Worm (Caenorhabditis elegans) whole organism, young adult: ENCODE data around the gene gpla-1.

ENCODE experiments used
- B0019.2 ChIP-seq: fragments of 200-800 bp; sonication (Bioruptor generic); conservative IDR thresholded peaks from 2 replicates; pipeline ENCODE4 v1.3.6; 2022; ENCODE audit warnings: missing genetic modification reagents, missing genetic modification characterization, missing compliant biosample characterization
- B0261.1 ChIP-seq: sonication (generic microtip); optimal IDR thresholded peaks from 2 replicates; lab custom pipeline; 2016; ENCODE audit warnings: mild to moderate bottlenecking, missing genetic modification characterization, moderate library complexity, missing compliant biosample characterization
- C17E4.6 ChIP-seq: fragments of 200-800 bp; sonication (Bioruptor generic); IDR thresholded peaks from 2 replicates; pipeline ENCODE4 v1.3.6; 2022; ENCODE audit warnings: missing genetic modification reagents, missing genetic modification characterization, missing compliant biosample characterization
- F55B11.4 ChIP-seq: sonication (generic microtip); optimal IDR thresholded peaks from 2 replicates; lab custom pipeline; 2016; ENCODE audit warnings: missing compliant biosample characterization, missing genetic modification characterization, borderline replicate concordance; ENCODE audit not compliant: insufficient read depth
- F57A8.1 ChIP-seq: fragments of 200-800 bp; sonication (Bioruptor generic); optimal IDR thresholded peaks from 2 replicates; lab custom pipeline; 2018; ENCODE audit warnings: mild to moderate bottlenecking, missing genetic modification characterization, moderate library complexity, missing compliant biosample characterization
- K11D2.4 ChIP-seq: fragments of 200-800 bp; sonication (Bioruptor generic); IDR thresholded peaks from 2 replicates; pipeline ENCODE4 v1.3.6; 2022; ENCODE audit warnings: missing genetic modification reagents, missing genetic modification characterization, missing compliant biosample characterization
- T07F8.4 ChIP-seq: sonication (generic microtip); optimal IDR thresholded peaks from 2 replicates; lab custom pipeline; 2016; ENCODE audit warnings: mild to moderate bottlenecking, missing genetic modification characterization, moderate library complexity, missing compliant biosample characterization
- Y67H2A.10 ChIP-seq: fragments of 200-800 bp; sonication (Bioruptor generic); conservative IDR thresholded peaks from 2 replicates; pipeline ENCODE4 v1.3.6; 2022; ENCODE audit warnings: missing genetic modification reagents, missing genetic modification characterization, missing compliant biosample characterization
- Y95B8A.8 ChIP-seq: fragments of 200-800 bp; sonication (Bioruptor generic); IDR thresholded peaks from 2 replicates; pipeline ENCODE4 v1.3.6; 2022; ENCODE audit warnings: missing genetic modification reagents, missing genetic modification characterization, missing compliant biosample characterization
- ZK185.1 ChIP-seq: sonication (generic microtip); optimal IDR thresholded peaks from 2 replicates; lab custom pipeline; 2016; ENCODE audit warnings: mild to moderate bottlenecking, missing genetic modification characterization, missing compliant biosample characterization; ENCODE audit not compliant: poor library complexity, severe bottlenecking
- atf-7 ChIP-seq: sonication (generic microtip); optimal IDR thresholded peaks from 2 replicates; lab custom pipeline; 2017; ENCODE audit warnings: mild to moderate bottlenecking, missing genetic modification characterization, missing compliant biosample characterization
- attf-3 ChIP-seq: fragments of 200-800 bp; sonication (Bioruptor generic); conservative IDR thresholded peaks from 2 replicates; pipeline ENCODE4 v1.3.6; 2022; ENCODE audit warnings: missing genetic modification reagents, missing genetic modification characterization, missing compliant biosample characterization
- ccch-3 ChIP-seq: fragments of 200-800 bp; sonication (Bioruptor generic); optimal IDR thresholded peaks from 2 replicates; lab custom pipeline; 2018; ENCODE audit warnings: mild to moderate bottlenecking, missing genetic modification characterization, missing compliant biosample characterization
- ceh-40 ChIP-seq: fragments of 200-800 bp; sonication (Bioruptor generic); IDR thresholded peaks from 2 replicates; pipeline ENCODE4 v1.3.6; 2022; ENCODE audit warnings: missing genetic modification characterization, missing compliant biosample characterization
- ceh-58 ChIP-seq: fragments of 200-800 bp; sonication (Bioruptor generic); IDR thresholded peaks from 2 replicates; pipeline ENCODE4 v1.3.6; 2022; ENCODE audit warnings: missing genetic modification characterization, missing compliant biosample characterization
- egl-18 ChIP-seq: fragments of 200-800 bp; sonication (Bioruptor generic); IDR thresholded peaks from 2 replicates; pipeline ENCODE4 v1.3.6; 2022; ENCODE audit warnings: missing genetic modification reagents, missing genetic modification characterization, missing compliant biosample characterization
- egl-44 ChIP-seq: fragments of 200-800 bp; sonication (Bioruptor generic); IDR thresholded peaks from 2 replicates; pipeline ENCODE4 v1.3.6; 2022; ENCODE audit warnings: missing genetic modification reagents, missing genetic modification characterization, missing compliant biosample characterization
- gei-17 ChIP-seq: fragments of 200-800 bp; sonication (Bioruptor generic); optimal IDR thresholded peaks from 2 replicates; lab custom pipeline; 2018; ENCODE audit warnings: mild to moderate bottlenecking, missing genetic modification characterization, missing compliant biosample characterization
- hlh-12 ChIP-seq: sonication (generic microtip); optimal IDR thresholded peaks from 2 replicates; lab custom pipeline; 2016; ENCODE audit warnings: missing genetic modification characterization, missing compliant biosample characterization
- let-607 ChIP-seq, 2 experiments: fragments of 200-800 bp in 1 of 2; sonication (Bioruptor generic) in 1 of 2; sonication (generic microtip) in 1 of 2; optimal IDR thresholded peaks; 2 replicates each; lab custom pipeline; 2016 to 2018; ENCODE audit warnings: mild to moderate bottlenecking in 2 of 2, missing compliant biosample characterization in 2 of 2, missing genetic modification characterization in 2 of 2, moderate library complexity in 2 of 2, missing genotype in 1 of 2
- lin-54 ChIP-seq: fragments of 200-800 bp; sonication (Bioruptor generic); optimal IDR thresholded peaks from 2 replicates; lab custom pipeline; 2018; ENCODE audit warnings: mild to moderate bottlenecking, missing genetic modification characterization, missing compliant biosample characterization
- lir-1 ChIP-seq: fragments of 200-800 bp; sonication (Bioruptor generic); conservative IDR thresholded peaks from 2 replicates; pipeline ENCODE4 v1.3.6; 2022; ENCODE audit warnings: missing genetic modification reagents, missing genetic modification characterization, missing compliant biosample characterization
- mel-28 ChIP-seq: sonication (generic microtip); optimal IDR thresholded peaks from 2 replicates; lab custom pipeline; 2016; ENCODE audit warnings: borderline replicate concordance, mild to moderate bottlenecking, missing genetic modification characterization, missing compliant biosample characterization
- nfya-2 ChIP-seq: fragments of 200-800 bp; sonication (Bioruptor generic); IDR thresholded peaks from 2 replicates; pipeline ENCODE4 v1.3.6; 2022; ENCODE audit warnings: missing genetic modification reagents, missing genetic modification characterization, missing compliant biosample characterization
- nhr-27 ChIP-seq: fragments of 200-800 bp; sonication (Bioruptor generic); optimal IDR thresholded peaks from 2 replicates; lab custom pipeline; 2018; ENCODE audit warnings: mild to moderate bottlenecking, missing genetic modification characterization, moderate library complexity, missing compliant biosample characterization
- rcor-1 ChIP-seq: fragments of 200-800 bp; sonication (Bioruptor generic); IDR thresholded peaks from 2 replicates; pipeline ENCODE4 v1.3.6; 2022; ENCODE audit warnings: missing genetic modification reagents, missing genetic modification characterization, missing compliant biosample characterization
- rec-8 ChIP-seq, 2 experiments: sonication (generic microtip); optimal IDR thresholded peaks; 2 replicates each; lab custom pipeline; 2016; ENCODE audit warnings: mild to moderate bottlenecking in 2 of 2, missing genetic modification characterization in 2 of 2, missing genetic modification reagents in 2 of 2, missing genotype in 2 of 2, missing biosample characterization in 1 of 2, missing compliant biosample characterization in 1 of 2, moderate library complexity in 1 of 2
- sdz-38 ChIP-seq: sonication (generic microtip); optimal IDR thresholded peaks from 2 replicates; lab custom pipeline; 2016; ENCODE audit warnings: missing genotype, missing genetic modification characterization, missing compliant biosample characterization
- snpc-3.4 ChIP-seq: sonication (generic microtip); optimal IDR thresholded peaks from 2 replicates; lab custom pipeline; 2017; ENCODE audit warnings: missing genetic modification characterization, mild to moderate bottlenecking, missing compliant biosample characterization, antibody characterized with exemption, moderate library complexity, missing genotype, missing genetic modification reagents
- snpc-4 ChIP-seq, 5 experiments: fragments of 150-350 bp in 1 of 5; sonication (generic microtip) in 4 of 5; optimal IDR thresholded peaks; 2 replicates each; lab custom pipeline; 2014 to 2018; ENCODE audit warnings: missing genetic modification characterization in 5 of 5, missing biosample characterization in 3 of 5, antibody characterized with exemption in 2 of 5, mild to moderate bottlenecking in 2 of 5, missing compliant biosample characterization in 2 of 5, missing genotype in 2 of 5, moderate library complexity in 2 of 5, missing genetic modification reagents in 1 of 5
- sptf-2 ChIP-seq: fragments of 200-800 bp; sonication (Bioruptor generic); optimal IDR thresholded peaks from 2 replicates; lab custom pipeline; 2018; ENCODE audit warnings: mild to moderate bottlenecking, missing genetic modification characterization, missing compliant biosample characterization
- unc-130 ChIP-seq: sonication (generic microtip); optimal IDR thresholded peaks from 2 replicates; lab custom pipeline; 2016; ENCODE audit warnings: missing genetic modification reagents, missing genetic modification characterization, missing compliant biosample characterization
- ztf-3 ChIP-seq: fragments of 200-800 bp; sonication (Bioruptor generic); optimal IDR thresholded peaks from 2 replicates; lab custom pipeline; 2018; ENCODE audit warnings: mild to moderate bottlenecking, missing genetic modification characterization, missing compliant biosample characterization
- ztf-6 ChIP-seq: fragments of 200-800 bp; sonication (Bioruptor generic); IDR thresholded peaks from 2 replicates; pipeline ENCODE4 v1.3.6; 2022; ENCODE audit warnings: missing genetic modification reagents, missing genetic modification characterization, missing compliant biosample characterization

The gpla-1 gene

ce11 chrV:11955617-11956016 lies 18.0 kb upstream of the gpla-1 start:
- TF ChIP-seq lir-1 (GFP tag; lab: Robert Waterston, UW) (no peak), nhr-27 (tag; lab: Kevin White, UChicago) (no peak), lin-54 (GFP tag; lab: Kevin White, UChicago) (no peak), T07F8.4 (tag; lab: Kevin White, UChicago) (no peak), Y95B8A.8 (GFP tag; lab: Robert Waterston, UW) (no peak), ztf-3 (GFP tag; lab: Kevin White, UChicago) (no peak), C17E4.6 (GFP tag; lab: Robert Waterston, UW) (no peak), unc-130 (GFP tag; lab: Kevin White, UChicago) (no peak), ceh-40 (GFP tag; lab: Robert Waterston, UW) (no peak), ceh-58 (GFP tag; lab: Robert Waterston, UW) (no peak), ccch-3 (GFP tag; lab: Kevin White, UChicago) (no peak)

DNA sequence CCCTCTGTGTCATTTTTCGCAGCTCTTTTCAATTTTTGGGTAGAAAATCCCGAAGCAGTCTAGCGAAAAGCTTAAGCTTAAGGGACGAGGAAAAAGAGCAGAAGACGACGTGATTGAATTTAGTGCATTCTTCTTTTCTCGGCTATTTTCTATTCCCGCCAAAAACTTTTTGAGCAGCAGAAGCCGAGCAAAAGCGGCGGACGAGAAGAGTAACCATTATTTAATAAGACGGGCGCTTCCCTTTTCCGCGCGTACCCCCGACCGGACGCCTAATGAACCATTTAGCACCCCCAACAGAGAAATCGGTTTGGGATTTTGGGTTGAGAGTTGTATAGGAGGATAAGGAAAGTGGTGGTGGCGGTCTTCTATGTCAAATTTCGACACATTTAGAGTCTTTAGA lies 16.0 kb upstream of the gpla-1 start:
- no peak for TF ChIP-seq B0019.2 (GFP tag; lab: Robert Waterston, UW)
- no peak for TF ChIP-seq mel-28 (tag; lab: Kevin White, UChicago)
- TF ChIP-seq nhr-27 (tag; lab: Kevin White, UChicago) = no peak
- TF ChIP-seq sdz-38 (tag; lab: Kevin White, UChicago) = no peak
- no peak for TF ChIP-seq gei-17 (GFP tag; lab: Kevin White, UChicago)
- TF ChIP-seq ccch-3 (GFP tag; lab: Kevin White, UChicago) = no peak
- no peak for TF ChIP-seq rec-8 (tag; optimal IDR thresholded peaks at IDR 0.05; lab: Kevin White, UChicago)
- TF ChIP-seq attf-3 (GFP tag; lab: Robert Waterston, UW) = no peak
- no peak for TF ChIP-seq Y67H2A.10
- no peak for TF ChIP-seq egl-44 (GFP tag; lab: Robert Waterston, UW)
- no peak for TF ChIP-seq ztf-6 (GFP tag; lab: Robert Waterston, UW)
- no peak for TF ChIP-seq snpc-3.4 (tag; lab: Kevin White, UChicago)
- TF ChIP-seq snpc-4 (GFP tag; optimal IDR thresholded peaks at IDR 0.05; lab: Kevin White, UChicago) = no peak
- TF ChIP-seq snpc-4 (tag; optimal IDR thresholded peaks at IDR 0.05; lab: Kevin White, UChicago) = no peak
- TF ChIP-seq rcor-1 (GFP tag; lab: Robert Waterston, UW) = no peak
- TF ChIP-seq ZK185.1 = no peak
- TF ChIP-seq F55B11.4 = no peak
- TF ChIP-seq, all 124 proteins: peak for 0

DNA sequence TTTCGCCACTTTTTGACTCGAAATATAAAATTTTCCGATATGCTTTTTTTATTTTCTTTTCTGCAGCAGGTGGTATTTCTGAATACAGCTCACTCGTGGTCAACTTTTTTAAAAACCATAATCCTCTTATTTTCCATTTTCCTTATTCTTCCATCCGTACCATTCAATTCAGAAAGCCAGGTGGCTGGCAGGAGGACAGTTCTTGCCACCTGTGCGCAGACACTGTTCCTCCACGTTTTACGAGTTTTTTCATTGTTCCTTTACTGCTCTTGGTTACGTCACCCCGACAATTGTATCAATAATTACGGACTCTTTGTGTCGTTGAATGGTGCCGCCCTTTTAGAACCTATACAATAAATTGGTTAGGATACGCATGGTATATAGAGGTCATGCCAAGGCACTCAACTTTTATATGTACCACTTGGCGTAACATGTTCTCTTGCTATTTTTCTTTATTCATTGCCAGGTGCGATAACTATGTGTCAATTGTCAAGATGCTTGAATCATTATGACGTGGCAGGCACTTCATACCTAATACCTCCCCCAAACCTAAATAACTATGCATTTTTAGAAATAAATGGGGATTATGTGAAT lies 15.3 kb upstream of the gpla-1 start:
- TF ChIP-seq atf-7 (tag; lab: Kevin White, UChicago) (no peak), let-607 (tag; optimal IDR thresholded peaks at IDR 0.05; lab: Kevin White, UChicago) (no peak), egl-18 (no peak), hlh-12 (tag; lab: Kevin White, UChicago) (no peak), sptf-2 (no peak), ZK185.1 (no peak), Y95B8A.8 (GFP tag; lab: Robert Waterston, UW) (no peak), rcor-1 (GFP tag; lab: Robert Waterston, UW) (no peak), snpc-4 (GFP tag; optimal IDR thresholded peaks at IDR 0.05; lab: Kevin White, UChicago) (no peak), snpc-4 (tag; optimal IDR thresholded peaks at IDR 0.05; lab: Kevin White, UChicago) (no peak), F57A8.1 (GFP tag; lab: Kevin White, UChicago) (no peak), snpc-3.4 (tag; lab: Kevin White, UChicago) (no peak), K11D2.4 (GFP tag; lab: Robert Waterston, UW) (no peak), nfya-2 (GFP tag; lab: Robert Waterston, UW) (no peak), B0261.1 (tag; lab: Kevin White, UChicago) (no peak)
